Fruit fly (Drosophila melanogaster): Measurements from ENCODE around the gene CG14445.
A peak's percentile ranks its signal among the peaks of the same experiment; 100 is the strongest.

Gene CG14445

dm6 chrX:6224225-6225190 lies 12.6 kb upstream of the CG14445 start, which contains the start of gene sqh (continued):
- TF ChIP-seq Stat92E (GFP tag; optimal IDR thresholded peaks at IDR 0.05) = peak in 1 of 3 experiments; percentile 95
- TF ChIP-seq CG4404 (GFP tag; IDR thresholded peaks at IDR 0.05) = peak; percentile 87
- TF ChIP-seq kay (GFP tag; optimal IDR thresholded peaks at IDR 0.05) = peak; percentile 99
- TF ChIP-seq CG14667 (GFP tag; IDR thresholded peaks at IDR 0.05) = peak; percentile 84
- peak; percentile 91 for TF ChIP-seq CG13296 (GFP tag; optimal IDR thresholded peaks at IDR 0.05)
- peak in 1 of 3 experiments; percentile 84 for TF ChIP-seq lola (GFP tag; optimal IDR thresholded peaks at IDR 0.05)
- TF ChIP-seq CG4424 (GFP tag; optimal IDR thresholded peaks at IDR 0.05) = peak; percentile 78
- peak; percentile 89 for TF ChIP-seq CG10366 (GFP tag; IDR thresholded peaks at IDR 0.05)
- peak; percentile 78 for TF ChIP-seq C15 (GFP tag; IDR thresholded peaks at IDR 0.05)
- TF ChIP-seq Blimp-1 (GFP tag; optimal IDR thresholded peaks at IDR 0.05) = peak; percentile 78
- no peak for TF ChIP-seq CG42726 (GFP tag; IDR thresholded peaks at IDR 0.05; ENCODE audit: partially characterized antibody)
- TF ChIP-seq CG1602 (GFP tag; optimal IDR thresholded peaks at IDR 0.05) = peak; percentile 68
- TF ChIP-seq Nf-YC (tag; optimal IDR thresholded peaks at IDR 0.05) = peak; percentile 84
- TF ChIP-seq wek (GFP tag; optimal IDR thresholded peaks at IDR 0.05) = peak; percentile 76
- peak; percentile 89 for TF ChIP-seq E2f1 (GFP tag; IDR thresholded peaks at IDR 0.05)
- TF ChIP-seq usp (GFP tag; optimal IDR thresholded peaks at IDR 0.05) = no peak
- TF ChIP-seq tup (GFP tag; optimal IDR thresholded peaks at IDR 0.05) = peak; percentile 47
- TF ChIP-seq CG15514 (GFP tag; optimal IDR thresholded peaks at IDR 0.05) = peak; percentile 68
- TF ChIP-seq kni (GFP tag; optimal IDR thresholded peaks at IDR 0.05) = peak; percentile 85
- TF ChIP-seq CG6791 (GFP tag; IDR thresholded peaks at IDR 0.05; ENCODE audit: partially characterized antibody) = no peak
- peak; percentile 88 for TF ChIP-seq CG17361 (GFP tag; IDR thresholded peaks at IDR 0.05)
- peak; percentile 65 for TF ChIP-seq peb (GFP tag; IDR thresholded peaks at IDR 0.05)
- TF ChIP-seq Hr51 (GFP tag; optimal IDR thresholded peaks at IDR 0.05) = peak; percentile 64 to 90
- TF ChIP-seq psq (GFP tag; optimal IDR thresholded peaks at IDR 0.05) = peak; percentile 50
- peak; percentile 68 for TF ChIP-seq MBD-R2 (GFP tag; IDR thresholded peaks at IDR 0.05)
- TF ChIP-seq Mrtf (GFP tag; IDR thresholded peaks at IDR 0.05) = peak; percentile 86
- peak; percentile 87 for TF ChIP-seq unpg (GFP tag; optimal IDR thresholded peaks at IDR 0.05)
- TF ChIP-seq slbo (GFP tag; IDR thresholded peaks at IDR 0.05) = peak; percentile 90
- TF ChIP-seq corto (GFP tag; optimal IDR thresholded peaks at IDR 0.05) = peak; percentile 84
- peak; percentile 73 for TF ChIP-seq CG18011 (GFP tag; optimal IDR thresholded peaks at IDR 0.05)
- TF ChIP-seq CG3838 (GFP tag; optimal IDR thresholded peaks at IDR 0.05) = no peak
- TF ChIP-seq CG17359 (tag; optimal IDR thresholded peaks at IDR 0.05) = peak; percentile 82
- TF ChIP-seq Lhr (GFP tag; optimal IDR thresholded peaks at IDR 0.05) = peak; percentile 75
- TF ChIP-seq abd-A (tag; optimal IDR thresholded peaks at IDR 0.05) = peak; percentile 37
- TF ChIP-seq CG12744 (GFP tag; optimal IDR thresholded peaks at IDR 0.05) = peak; percentile 44
- peak; percentile 83 for TF ChIP-seq D19A (tag; optimal IDR thresholded peaks at IDR 0.05)
- TF ChIP-seq Hand (GFP tag; optimal IDR thresholded peaks at IDR 0.05) = peak; percentile 86
- no peak for TF ChIP-seq Ets97D (GFP tag; optimal IDR thresholded peaks at IDR 0.05)
- TF ChIP-seq tna (GFP tag; IDR thresholded peaks at IDR 0.05; ENCODE audit: partially characterized antibody) = no peak
- TF ChIP-seq crp (GFP tag; optimal IDR thresholded peaks at IDR 0.05) = peak in 1 of 2 experiments; percentile 48
- peak; percentile 91 for TF ChIP-seq Meics (GFP tag; optimal IDR thresholded peaks at IDR 0.05)
- peak; percentile 80 for TF ChIP-seq Usf (GFP tag; optimal IDR thresholded peaks at IDR 0.05)
- peak; percentile 75 for TF ChIP-seq CG6765 (GFP tag; optimal IDR thresholded peaks at IDR 0.05)
- TF ChIP-seq CG2129 (GFP tag; IDR thresholded peaks at IDR 0.05; ENCODE audit: partially characterized antibody) = no peak
- peak; percentile 60; the same call in 1 of the 2 replicates for TF ChIP-seq CG16779 (GFP tag; IDR thresholded peaks at IDR 0.05)
- peak; percentile 91 for TF ChIP-seq tgo (GFP tag; IDR thresholded peaks at IDR 0.05)

Data from whole organism, embryonic.